Fruit fly (Drosophila melanogaster) whole organism, prepupa: ENCODE measurements around the gene Hsc20.

Experiments
- CG10631 ChIP-seq: fragments of 200-800 bp; sonication (Bioruptor generic); optimal IDR thresholded peaks from 2 replicates; lab custom pipeline; 2016; ENCODE audit warnings: missing biosample characterization, missing genetic modification characterization
- CG10669 ChIP-seq: fragments of 200-800 bp; sonication (Bioruptor generic); optimal IDR thresholded peaks from 3 replicates; lab custom pipeline; 2018; ENCODE audit warnings: missing biosample characterization, mild to moderate bottlenecking, missing genetic modification characterization, moderate library complexity
- CG11902 ChIP-seq: fragments of 200-800 bp; sonication (Bioruptor generic); optimal IDR thresholded peaks from 3 replicates; lab custom pipeline; 2016; ENCODE audit warnings: missing biosample characterization, missing genetic modification characterization
- CG1621 ChIP-seq: fragments of 200-800 bp; sonication (Bioruptor generic); optimal IDR thresholded peaks from 3 replicates; lab custom pipeline; 2018; ENCODE audit warnings: missing biosample characterization, mild to moderate bottlenecking, missing genetic modification characterization
- CG16779 ChIP-seq: fragments of 200-800 bp; sonication (Bioruptor generic); optimal IDR thresholded peaks from 3 replicates; lab custom pipeline; 2017; ENCODE audit warnings: missing biosample characterization, mild to moderate bottlenecking, missing genetic modification characterization
- CG3032 ChIP-seq: fragments of 200-800 bp; optimal IDR thresholded peaks from 2 replicates; lab custom pipeline; 2019; ENCODE audit warnings: missing biosample characterization, mild to moderate bottlenecking, missing genetic modification characterization, moderate library complexity
- CG31627 ChIP-seq: fragments of 200-800 bp; sonication (Bioruptor generic); optimal IDR thresholded peaks from 3 replicates; lab custom pipeline; 2016; ENCODE audit warnings: missing biosample characterization, missing genetic modification characterization
- CG3919 ChIP-seq: fragments of 200-800 bp; sonication (Bioruptor generic); optimal IDR thresholded peaks from 3 replicates; lab custom pipeline; 2016; ENCODE audit warnings: missing biosample characterization, missing genetic modification characterization
- CG4318 ChIP-seq: fragments of 200-800 bp; sonication (Bioruptor generic); optimal IDR thresholded peaks from 3 replicates; lab custom pipeline; 2017; ENCODE audit warnings: missing biosample characterization, mild to moderate bottlenecking, missing genetic modification characterization
- CG6163 ChIP-seq: fragments of 200-800 bp; sonication (Bioruptor generic); IDR thresholded peaks from 3 replicates; pipeline ENCODE4 v1.3.6; 2022; ENCODE audit warnings: missing biosample characterization, missing genetic modification characterization
- CG6276 ChIP-seq: fragments of 200-800 bp; sonication (Bioruptor generic); optimal IDR thresholded peaks from 2 replicates; lab custom pipeline; 2017; ENCODE audit warnings: missing biosample characterization, mild to moderate bottlenecking, missing genetic modification characterization
- CG6808 ChIP-seq: fragments of 200-800 bp; sonication (Bioruptor generic); optimal IDR thresholded peaks from 3 replicates; lab custom pipeline; 2017; ENCODE audit warnings: missing biosample characterization, missing genetic modification characterization, mild to moderate bottlenecking, moderate library complexity, missing genetic modification reagents
- CG6854 ChIP-seq: fragments of 200-800 bp; sonication (Bioruptor generic); optimal IDR thresholded peaks from 2 replicates; lab custom pipeline; 2017; ENCODE audit warnings: missing biosample characterization, mild to moderate bottlenecking, missing genetic modification characterization
- CG7368 ChIP-seq: fragments of 200-800 bp; sonication (Bioruptor generic); optimal IDR thresholded peaks from 3 replicates; lab custom pipeline; 2016; ENCODE audit warnings: missing biosample characterization, missing genetic modification characterization
- CG8119 ChIP-seq: fragments of 200-800 bp; sonication (Bioruptor generic); IDR thresholded peaks from 3 replicates; pipeline ENCODE4 v1.3.6; 2022; ENCODE audit warnings: missing biosample characterization, missing genetic modification characterization
- CG8319 ChIP-seq: fragments of 200-800 bp; sonication (Bioruptor generic); optimal IDR thresholded peaks from 3 replicates; lab custom pipeline; 2016; ENCODE audit warnings: missing biosample characterization, missing genetic modification characterization
- CG9139 ChIP-seq: fragments of 200-800 bp; sonication (Bioruptor generic); optimal IDR thresholded peaks from 3 replicates; lab custom pipeline; 2017; ENCODE audit warnings: missing biosample characterization, mild to moderate bottlenecking, missing genetic modification characterization
- Eip75B ChIP-seq: fragments of 200-800 bp; sonication (Bioruptor generic); optimal IDR thresholded peaks from 3 replicates; lab custom pipeline; 2016; ENCODE audit warnings: missing biosample characterization, missing genetic modification characterization
- Eip78C ChIP-seq: fragments of 200-800 bp; sonication (Bioruptor generic); peaks from one replicate; lab custom pipeline; 2016; ENCODE audit warnings: missing biosample characterization, missing genetic modification characterization
- Ets21C ChIP-seq: fragments of 200-800 bp; sonication (Bioruptor generic); optimal IDR thresholded peaks from 3 replicates; lab custom pipeline; 2016; ENCODE audit warnings: missing biosample characterization, missing genetic modification characterization
- Ets96B ChIP-seq: fragments of 200-800 bp; optimal IDR thresholded peaks from 2 replicates; lab custom pipeline; 2019; ENCODE audit warnings: missing biosample characterization, mild to moderate bottlenecking, missing genetic modification characterization, moderate library complexity
- Hr38 ChIP-seq: sonication (Bioruptor generic); optimal IDR thresholded peaks from 2 replicates; lab custom pipeline; 2016; ENCODE audit warnings: missing biosample characterization, missing genetic modification characterization
- Hr39 ChIP-seq: fragments of 200-800 bp; sonication (Bioruptor generic); optimal IDR thresholded peaks from 2 replicates; lab custom pipeline; 2016; ENCODE audit warnings: missing biosample characterization, missing genetic modification characterization
- Hr4 ChIP-seq: fragments of 200-800 bp; sonication (Bioruptor generic); optimal IDR thresholded peaks from 3 replicates; lab custom pipeline; 2016; ENCODE audit warnings: missing biosample characterization, missing genetic modification characterization
- Lpt ChIP-seq: fragments of 200-800 bp; sonication (Bioruptor generic); optimal IDR thresholded peaks from 3 replicates; lab custom pipeline; 2016; ENCODE audit warnings: missing biosample characterization, missing genetic modification characterization
- Met ChIP-seq: fragments of 200-800 bp; sonication (Bioruptor generic); optimal IDR thresholded peaks from 3 replicates; lab custom pipeline; 2016; ENCODE audit warnings: missing biosample characterization, missing genetic modification characterization
- OdsH ChIP-seq: fragments of 200-800 bp; sonication (Bioruptor generic); optimal IDR thresholded peaks from 3 replicates; lab custom pipeline; 2016; ENCODE audit warnings: missing biosample characterization, missing genetic modification characterization
- Smox ChIP-seq: fragments of 200-800 bp; sonication (Bioruptor generic); optimal IDR thresholded peaks from 3 replicates; lab custom pipeline; 2016; ENCODE audit warnings: missing biosample characterization, missing genetic modification characterization
- achi ChIP-seq: fragments of 200-800 bp; sonication (Bioruptor generic); optimal IDR thresholded peaks from 3 replicates; lab custom pipeline; 2016; ENCODE audit warnings: missing biosample characterization, missing genetic modification characterization
- acj6 ChIP-seq: fragments of 200-800 bp; sonication (Bioruptor generic); optimal IDR thresholded peaks from 3 replicates; lab custom pipeline; 2016; ENCODE audit warnings: missing biosample characterization, missing genetic modification characterization
- dsx ChIP-seq: fragments of 200-800 bp; optimal IDR thresholded peaks from 3 replicates; lab custom pipeline; 2019; ENCODE audit warnings: missing biosample characterization, mild to moderate bottlenecking, missing genetic modification characterization, moderate library complexity; ENCODE audit not compliant: poor library complexity, severe bottlenecking
- eg ChIP-seq: fragments of 200-800 bp; sonication (Bioruptor generic); IDR thresholded peaks from 3 replicates; pipeline ENCODE4 v1.3.6; 2022; ENCODE audit warnings: missing biosample characterization, missing genetic modification characterization
- esn ChIP-seq: fragments of 200-800 bp; sonication (Bioruptor generic); optimal IDR thresholded peaks from 2 replicates; lab custom pipeline; 2016; ENCODE audit warnings: missing biosample characterization, mild to moderate bottlenecking, missing genetic modification characterization, moderate library complexity
- fd59A ChIP-seq: fragments of 200-800 bp; sonication (Bioruptor generic); optimal IDR thresholded peaks from 2 replicates; lab custom pipeline; 2017; ENCODE audit warnings: missing biosample characterization, mild to moderate bottlenecking, missing genetic modification characterization, missing genetic modification reagents
- fd85E ChIP-seq: fragments of 200-800 bp; sonication (Bioruptor generic); optimal IDR thresholded peaks from 3 replicates; lab custom pipeline; 2016; ENCODE audit warnings: missing biosample characterization, missing genetic modification characterization
- net ChIP-seq: fragments of 200-800 bp; sonication (Bioruptor generic); optimal IDR thresholded peaks from 3 replicates; lab custom pipeline; 2016; ENCODE audit warnings: missing biosample characterization, missing genetic modification characterization
- salr ChIP-seq, 2 experiments: fragments of 200-800 bp; sonication (Bioruptor generic); optimal IDR thresholded peaks; 3 replicates each; lab custom pipeline; 2016 to 2018; ENCODE audit warnings: missing biosample characterization in 2 of 2, missing genetic modification characterization in 2 of 2, mild to moderate bottlenecking in 1 of 2
- spab ChIP-seq: fragments of 200-800 bp; sonication (Bioruptor generic); optimal IDR thresholded peaks from 2 replicates; lab custom pipeline; 2017; ENCODE audit warnings: missing biosample characterization, mild to moderate bottlenecking, missing genetic modification characterization, missing genetic modification reagents
- ss ChIP-seq, 2 experiments: fragments of 200-800 bp; sonication (Bioruptor generic); optimal IDR thresholded peaks; 2 replicates in 1 of 2; 3 replicates in 1 of 2; lab custom pipeline; 2017 to 2018; ENCODE audit warnings: mild to moderate bottlenecking in 2 of 2, missing biosample characterization in 2 of 2, missing genetic modification characterization in 2 of 2, moderate library complexity in 1 of 2
- topi ChIP-seq: fragments of 200-800 bp; sonication (Bioruptor generic); optimal IDR thresholded peaks from 3 replicates; lab custom pipeline; 2016; ENCODE audit warnings: missing biosample characterization, missing genetic modification characterization
- vri ChIP-seq: fragments of 200-800 bp; sonication (Bioruptor generic); optimal IDR thresholded peaks from 3 replicates; lab custom pipeline; 2016; ENCODE audit warnings: missing biosample characterization, mild to moderate bottlenecking, missing genetic modification characterization

The Hsc20 gene

DNA sequence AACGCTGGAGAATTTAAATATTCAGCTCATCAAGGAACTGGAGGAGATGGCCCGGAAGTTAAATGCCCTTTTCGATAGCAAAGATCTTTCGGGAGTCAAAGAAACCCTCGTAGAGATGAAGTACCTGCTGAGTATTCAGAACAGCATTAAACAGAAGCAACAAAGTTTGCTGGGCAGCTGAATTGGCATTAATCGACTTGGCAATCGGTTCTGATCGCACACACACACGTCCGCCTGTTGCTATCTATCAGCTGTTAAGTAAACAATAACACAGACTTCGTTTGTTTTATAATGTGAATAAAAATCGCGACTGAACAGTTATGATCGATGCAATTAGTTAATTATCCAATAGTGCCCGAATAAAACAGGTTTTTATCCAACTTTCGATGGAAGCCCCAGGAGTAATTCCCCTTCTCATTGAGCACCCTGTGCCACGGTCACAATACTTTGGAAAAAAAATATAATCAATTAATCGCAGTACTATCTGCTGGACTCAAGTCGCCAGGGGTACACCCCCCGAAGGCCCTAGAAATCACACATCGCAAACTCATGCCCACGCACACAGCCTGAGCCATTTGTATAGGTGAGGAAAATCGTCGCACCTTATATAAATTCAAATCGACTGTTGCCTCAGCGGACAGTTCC, 1.0 kb downstream of the Hsc20 start (continued):
- TF ChIP-seq Hr39 (GFP tag; lab: Kevin White, UChicago) = no peak
- no peak for TF ChIP-seq CG11902 (GFP tag; lab: Kevin White, UChicago)

DNA sequence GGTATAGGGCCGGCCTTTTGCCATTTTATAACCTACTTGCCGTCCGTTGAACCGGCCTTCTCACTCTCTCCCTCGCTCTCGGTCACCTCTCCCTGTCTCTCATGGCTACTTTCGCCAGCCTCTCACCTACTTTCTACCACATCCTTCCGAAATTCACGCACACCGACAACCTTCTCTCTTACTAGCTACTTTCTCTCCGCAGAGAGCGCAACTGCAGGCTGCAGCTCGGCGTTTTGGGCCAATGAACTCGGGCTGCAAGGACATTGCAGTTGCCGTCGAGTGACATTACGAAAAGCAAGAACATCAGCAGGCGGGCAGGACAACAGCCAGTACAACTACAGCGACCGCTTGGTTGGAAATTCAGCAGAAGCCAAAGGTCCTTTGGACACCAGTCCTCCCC, 8.4 kb downstream of the Hsc20 start:
- TF ChIP-seq CG6854 (GFP tag; lab: Kevin White, UChicago) (no peak), eg (GFP tag; lab: Robert Waterston, UW) (no peak), vri (GFP tag; lab: Kevin White, UChicago) (no peak), Lpt (no peak), CG4318 (GFP tag; lab: Kevin White, UChicago) (no peak), CG9139 (no peak), CG6276 (no peak), OdsH (GFP tag; lab: Kevin White, UChicago) (no peak), CG8319 (GFP tag; lab: Kevin White, UChicago) (no peak), CG7368 (GFP tag; lab: Kevin White, UChicago) (no peak)
- TF ChIP-seq, all 60 proteins: peak for 0

- TF ChIP-seq CG6163 (GFP tag; lab: Robert Waterston, UW) (no peak), CG6854 (GFP tag; lab: Kevin White, UChicago) (no peak), Hr38 (GFP tag; lab: Kevin White, UChicago) (no peak), CG31627 (no peak), Met (GFP tag; lab: Kevin White, UChicago) (no peak)
Measured at dm6 chr3L:16252255-16252654, 19.3 kb downstream of the Hsc20 start, which contains the start of gene CG13055. Gene CG13055, minus strand, starts transcription at chr3L:16252355.

DNA sequence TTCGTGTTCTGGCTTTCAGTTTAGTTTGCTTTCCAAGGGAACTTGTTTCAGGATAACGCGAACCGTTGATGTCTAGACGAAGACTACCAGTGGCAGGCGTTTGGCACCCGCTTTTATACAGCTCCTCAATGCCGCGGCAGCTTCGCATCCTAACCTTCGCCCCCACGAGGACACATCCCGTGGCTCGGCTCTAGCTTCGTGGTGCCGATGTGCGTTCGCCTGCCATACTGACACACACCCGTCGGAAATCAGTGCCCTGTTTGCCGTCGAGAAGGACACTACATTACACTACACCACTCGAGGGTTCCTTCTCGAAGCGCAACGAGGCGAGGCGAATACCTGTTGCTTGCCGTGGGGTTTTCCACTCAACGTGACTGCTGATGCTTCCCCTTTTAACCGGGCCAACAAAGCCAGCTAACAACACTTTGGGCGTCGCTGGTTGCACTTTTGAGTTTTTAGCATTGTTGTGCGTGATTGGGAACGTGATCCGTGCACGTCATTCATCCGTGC, 24.2 kb downstream of the Hsc20 start, which contains the start of gene CG13054:
TSS of gene CG13054 (minus strand) at position 74 of the 510 bp plus-strand sequence.
- no peak for TF ChIP-seq CG10631 (GFP tag; lab: Kevin White, UChicago)
- TF ChIP-seq Eip78C (GFP tag; lab: Kevin White, UChicago) = no peak
- no peak for TF ChIP-seq fd85E (GFP tag; lab: Kevin White, UChicago)
- no peak for TF ChIP-seq CG6854 (GFP tag; lab: Kevin White, UChicago)
- TF ChIP-seq dsx = no peak
- TF ChIP-seq Eip75B = no peak
- no peak for TF ChIP-seq Ets21C
- no peak for TF ChIP-seq acj6 (GFP tag; lab: Kevin White, UChicago)
- no peak for TF ChIP-seq Hr4
- TF ChIP-seq topi (GFP tag; lab: Kevin White, UChicago) = no peak
- no peak for TF ChIP-seq Smox
- TF ChIP-seq CG31627 = no peak
- TF ChIP-seq spab (GFP tag; lab: Kevin White, UChicago) = no peak
- TF ChIP-seq, all 60 proteins: peak for 0

DNA sequence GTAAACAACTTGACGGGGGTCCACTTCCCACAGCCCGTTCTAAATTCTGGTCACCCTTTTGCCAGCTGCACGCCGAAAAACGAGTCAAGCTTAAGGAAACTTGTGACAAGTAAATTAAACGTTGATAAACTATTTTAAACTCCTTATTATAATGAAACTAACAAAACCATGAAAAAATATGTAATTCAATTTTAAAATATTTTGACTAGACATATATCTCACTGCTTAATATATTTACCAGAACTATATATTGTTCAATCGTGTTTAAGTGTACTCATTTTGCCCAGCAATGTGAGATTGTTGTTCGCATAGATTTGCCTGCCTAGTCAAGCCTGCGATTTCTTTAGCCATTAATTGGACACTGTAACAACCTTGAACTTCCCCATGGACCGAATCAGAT, 26.6 kb downstream of the Hsc20 start, which contains the start of gene CG13053:
TSS of gene CG13053 (minus strand) at position 171 of the 400 bp plus-strand sequence.
- TF ChIP-seq Eip75B (peak; percentile 58), Eip78C (GFP tag; lab: Kevin White, UChicago) (peak; percentile 89), Hr4 (no peak), net (no peak), esn (GFP tag; lab: Kevin White, UChicago) (no peak), dsx (peak; percentile 85), CG16779 (peak; percentile 10), CG6808 (peak; percentile 77), CG9139 (peak; percentile 6), OdsH (GFP tag; lab: Kevin White, UChicago) (peak; percentile 8), CG10631 (GFP tag; lab: Kevin White, UChicago) (peak; percentile 64), CG6163 (GFP tag; lab: Robert Waterston, UW) (peak; percentile 31; the same call in 1 of the 3 replicates), acj6 (GFP tag; lab: Kevin White, UChicago) (peak; percentile 23), fd59A (GFP tag; lab: Kevin White, UChicago) (peak; percentile 62), CG4318 (GFP tag; lab: Kevin White, UChicago) (no peak), CG1621 (no peak), ss (GFP tag; optimal IDR thresholded peaks at IDR 0.05; lab: Kevin White, UChicago) (peak; percentile 50 to 73), spab (GFP tag; lab: Kevin White, UChicago) (peak; percentile 71), CG3919 (peak; percentile 46), Ets96B (tag; lab: Kevin White, UChicago) (peak; percentile 82), achi (GFP tag; lab: Kevin White, UChicago) (peak; percentile 20), CG10669 (peak; percentile 67), CG3032 (peak; percentile 74), salr (GFP tag; optimal IDR thresholded peaks at IDR 0.05; lab: Kevin White, UChicago) (peak in 1 of 2 experiments; percentile 25), CG8119 (GFP tag; lab: Robert Waterston, UW) (peak; percentile 28; the same call in 1 of the 3 replicates)
